Worm (Caenorhabditis elegans): Measurements from ENCODE around the gene M03C11.9.

Gene M03C11.9

DNA sequence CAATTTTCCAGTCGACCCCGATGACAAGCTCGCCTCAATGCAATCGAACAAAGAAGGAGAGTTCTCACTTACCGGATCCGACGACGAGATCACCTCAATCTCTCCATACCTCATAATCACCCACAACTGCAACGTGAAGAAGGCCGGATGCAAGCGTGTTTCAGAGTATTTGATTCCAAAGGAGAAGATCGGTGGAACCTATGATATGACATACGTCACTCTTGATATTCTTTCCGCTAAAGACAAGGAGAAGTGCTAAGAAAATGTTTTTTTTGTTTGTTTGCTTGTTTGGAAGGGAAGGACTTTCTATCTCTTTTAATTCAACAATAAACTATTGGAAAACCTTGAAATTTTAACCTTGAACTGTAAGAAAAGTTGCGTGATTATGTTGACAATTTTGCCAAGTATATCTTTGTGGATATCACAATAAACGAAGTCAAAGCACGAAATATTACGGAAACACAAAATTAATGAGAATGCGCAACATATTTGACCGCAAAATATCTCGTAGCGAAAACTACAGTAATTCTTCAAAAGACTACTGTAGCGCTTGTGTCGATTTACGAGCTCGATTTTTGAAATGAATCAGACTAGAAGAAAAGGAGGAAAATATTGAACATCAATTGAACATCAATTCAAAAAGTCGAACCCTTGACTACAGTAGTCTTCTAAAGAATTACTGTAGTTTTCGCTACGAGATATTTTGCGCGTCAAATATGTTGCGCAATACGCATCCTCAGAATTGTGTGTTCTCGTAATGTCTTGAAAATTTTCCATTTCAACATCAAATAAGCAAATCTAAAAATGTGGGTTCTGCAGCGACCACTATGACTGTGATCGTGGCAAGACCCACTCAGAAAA, 52.3 kb downstream of the M03C11.9 start:
- TF ChIP-seq tbx-9 (tag; optimal IDR thresholded peaks at IDR 0.05; ENCODE audit: borderline replicate concordance): peak; percentile 39
- TF ChIP-seq nfyb-1 (GFP tag; IDR thresholded peaks at IDR 0.05): no peak
- TF ChIP-seq ceh-79 (tag; optimal IDR thresholded peaks at IDR 0.05): no peak
- no peak for TF ChIP-seq snpc-4 (GFP tag; optimal IDR thresholded peaks at IDR 0.05)
- no peak for TF ChIP-seq snpc-4 (tag; optimal IDR thresholded peaks at IDR 0.05)
- no peak for TF ChIP-seq egrh-3 (GFP tag; IDR thresholded peaks at IDR 0.05)
- TF ChIP-seq chd-7 (tag; optimal IDR thresholded peaks at IDR 0.05): no peak
- no peak for TF ChIP-seq ztf-22 (GFP tag; optimal IDR thresholded peaks at IDR 0.05)
- no peak for TF ChIP-seq T26A5.8 (tag; optimal IDR thresholded peaks at IDR 0.05)
- TF ChIP-seq lsl-1 (GFP tag; optimal IDR thresholded peaks at IDR 0.05): no peak
- TF ChIP-seq hlh-12 (tag; optimal IDR thresholded peaks at IDR 0.05): no peak
- TF ChIP-seq F55B11.4 (tag; optimal IDR thresholded peaks at IDR 0.05; ENCODE audit: borderline replicate concordance, insufficient read depth): no peak
- no peak for TF ChIP-seq F49E8.2 (tag; optimal IDR thresholded peaks at IDR 0.05; ENCODE audit: insufficient read depth)
- peak; percentile 78 for TF ChIP-seq ama-1 (optimal IDR thresholded peaks at IDR 0.05)
- TF ChIP-seq ama-1 (GFP tag; optimal IDR thresholded peaks at IDR 0.05): no peak
- peak; percentile 21 for TF ChIP-seq lin-40 (tag; optimal IDR thresholded peaks at IDR 0.05)
- TF ChIP-seq ztf-26 (tag; optimal IDR thresholded peaks at IDR 0.05): peak; percentile 50
- TF ChIP-seq hrde-1 (tag; optimal IDR thresholded peaks at IDR 0.05; ENCODE audit: borderline replicate concordance): no peak
